Worm (Caenorhabditis elegans) whole organism, L4 larva: ENCODE results near the gene cyp-32B1.

Experiments used
- F37D6.2 ChIP-seq: sonication (generic microtip); optimal IDR thresholded peaks from 2 replicates; lab custom pipeline; 2016; ENCODE audit warnings: mild to moderate bottlenecking, missing genetic modification characterization, missing compliant biosample characterization
- lin-15B ChIP-seq: fragments of 150-350 bp; sonication (generic microtip); optimal IDR thresholded peaks from 3 replicates; lab custom pipeline; 2014; ENCODE audit warnings: missing biosample characterization, missing genetic modification characterization
- pha-4 ChIP-seq, 2 experiments: fragments of 150-350 bp in 1 of 2; fragments of 200-800 bp in 1 of 2; sonication (Bioruptor generic) in 1 of 2; IDR thresholded peaks in 1 of 2; optimal IDR thresholded peaks in 1 of 2; 2 replicates each; pipeline versions ENCODE4 v1.3.6 to Lab custom; 2014 to 2022; ENCODE audit warnings: missing genetic modification characterization in 2 of 2, missing genetic modification reagents in 2 of 2, missing biosample characterization in 1 of 2, missing compliant biosample characterization in 1 of 2
- snpc-4 ChIP-seq: fragments of 150-350 bp; optimal IDR thresholded peaks from 2 replicates; lab custom pipeline; 2014; ENCODE audit warnings: missing biosample characterization, missing genetic modification characterization

ce11 chrV:2150876-2151275 is 50.3 kb downstream of the cyp-32B1 start, which contains the start of gene C45H4.13:
- TF ChIP-seq snpc-4 (tag; lab: Kevin White, UChicago) (no peak), pha-4 (GFP tag; IDR thresholded peaks at IDR 0.05; lab: Robert Waterston, UW) (no peak), pha-4 (tag; optimal IDR thresholded peaks at IDR 0.05; lab: Kevin White, UChicago) (no peak), lin-15B (tag; lab: Kevin White, UChicago) (no peak), F37D6.2 (no peak)
